Worm (Caenorhabditis elegans) whole organism, midembryonic: ENCODE results near the gene Y39A1A.17.

Experiments used
- flt-1 ChIP-seq: fragments of 200-800 bp; sonication (Bioruptor generic); IDR thresholded peaks from 2 replicates; pipeline ENCODE4 v1.3.6; 2022; ENCODE audit warnings: missing genetic modification characterization, missing compliant biosample characterization
- klf-2 ChIP-seq: fragments of 200-800 bp; sonication (Bioruptor generic); conservative IDR thresholded peaks from 2 replicates; pipeline ENCODE4 v1.3.6; 2022; ENCODE audit warnings: missing genetic modification reagents, missing genetic modification characterization, missing compliant biosample characterization
- med-1 ChIP-seq: sonication (generic microtip); optimal IDR thresholded peaks from 2 replicates; lab custom pipeline; 2017; ENCODE audit warnings: missing genetic modification characterization, mild to moderate bottlenecking, missing compliant biosample characterization, antibody characterized with exemption, missing genetic modification reagents; ENCODE audit not compliant: insufficient read depth
- ref-1 ChIP-seq: fragments of 200-800 bp; sonication (Bioruptor generic); conservative IDR thresholded peaks from 2 replicates; pipeline ENCODE4 v1.3.6; 2022; ENCODE audit warnings: missing genetic modification reagents, missing genetic modification characterization, missing compliant biosample characterization
- tab-1 ChIP-seq: fragments of 200-800 bp; sonication (Bioruptor generic); IDR thresholded peaks from 2 replicates; pipeline ENCODE4 v1.3.6; 2022; ENCODE audit warnings: missing genetic modification characterization, missing compliant biosample characterization
- ztf-29 ChIP-seq: fragments of 200-800 bp; sonication (Bioruptor generic); IDR thresholded peaks from 2 replicates; pipeline ENCODE4 v1.3.6; 2022; ENCODE audit warnings: missing genetic modification reagents, missing genetic modification characterization, missing compliant biosample characterization

ce11 chrIII:10661292-10661691 lies 29.6 kb downstream of the Y39A1A.17 start:
- no peak for TF ChIP-seq med-1 (GFP tag; lab: Kevin White, UChicago)
- TF ChIP-seq ref-1 (GFP tag; lab: Robert Waterston, UW): no peak
- TF ChIP-seq flt-1: no peak
- TF ChIP-seq klf-2 (GFP tag; lab: Robert Waterston, UW): no peak
- 0 out of 2 replicates have a peak, but pooled peaks have one; percentile 16 for TF ChIP-seq ztf-29 (GFP tag; lab: Robert Waterston, UW)
- no peak for TF ChIP-seq tab-1 (GFP tag; lab: Robert Waterston, UW)
